Fruit fly (Drosophila melanogaster) whole organism, embryonic: ENCODE data around the gene CG33966.

ENCODE experiments used
- Abd-B ChIP-seq: fragments of 200-800 bp; sonication (Bioruptor generic); optimal IDR thresholded peaks from 2 replicates; lab custom pipeline; 2018; ENCODE audit warnings: missing biosample characterization, mild to moderate bottlenecking, missing genetic modification characterization, moderate library complexity
- Antp ChIP-seq: fragments of 200-800 bp; sonication (Bioruptor generic); optimal IDR thresholded peaks from 3 replicates; lab custom pipeline; 2016; ENCODE audit warnings: missing biosample characterization, missing genetic modification characterization
- Awh ChIP-seq: fragments of 200-800 bp; sonication (Bioruptor generic); IDR thresholded peaks from 2 replicates; pipeline ENCODE4, ENCODE4 v1.3.6; 2022; ENCODE audit warnings: missing biosample characterization, missing genetic modification characterization
- BtbVII ChIP-seq: fragments of 200-800 bp; sonication (Bioruptor generic); optimal IDR thresholded peaks from 3 replicates; lab custom pipeline; 2017; ENCODE audit warnings: missing biosample characterization, mild to moderate bottlenecking, missing genetic modification characterization
- CG11560 ChIP-seq: fragments of 200-800 bp; sonication (Bioruptor generic); IDR thresholded peaks from 3 replicates; pipeline ENCODE4 v1.3.6; 2022; ENCODE audit warnings: missing biosample characterization, missing genetic modification characterization
- CG12391 ChIP-seq: fragments of 200-800 bp; sonication (Bioruptor generic); optimal IDR thresholded peaks from 3 replicates; lab custom pipeline; 2018; ENCODE audit warnings: missing biosample characterization, mild to moderate bottlenecking, missing genetic modification characterization, moderate library complexity
- CG15011 ChIP-seq: fragments of 200-800 bp; sonication (Bioruptor generic); optimal IDR thresholded peaks from 3 replicates; lab custom pipeline; 2018; ENCODE audit warnings: missing biosample characterization, mild to moderate bottlenecking, missing genetic modification characterization
- CG2889 ChIP-seq: fragments of 200-800 bp; sonication (Bioruptor generic); IDR thresholded peaks from 3 replicates; pipeline ENCODE4 v1.3.6; 2022; ENCODE audit warnings: missing biosample characterization, missing genetic modification characterization
- CG30431 ChIP-seq: fragments of 200-800 bp; sonication (Bioruptor generic); optimal IDR thresholded peaks from 2 replicates; lab custom pipeline; 2017; ENCODE audit warnings: missing biosample characterization, missing genetic modification characterization
- CG31365 ChIP-seq: fragments of 200-800 bp; sonication (Bioruptor generic); optimal IDR thresholded peaks from 2 replicates; lab custom pipeline; 2018; ENCODE audit warnings: missing biosample characterization, mild to moderate bottlenecking, missing genetic modification characterization
- CG31388 ChIP-seq: fragments of 200-800 bp; sonication (Bioruptor generic); optimal IDR thresholded peaks from 2 replicates; lab custom pipeline; 2016; ENCODE audit warnings: missing biosample characterization, missing genetic modification characterization
- CG3163 ChIP-seq: fragments of 200-800 bp; sonication (Bioruptor generic); optimal IDR thresholded peaks from 3 replicates; lab custom pipeline; 2016; ENCODE audit warnings: missing biosample characterization, missing genetic modification characterization
- CG32772 ChIP-seq: fragments of 200-800 bp; sonication (Bioruptor generic); IDR thresholded peaks from 2 replicates; pipeline ENCODE4 v1.3.6; 2022; ENCODE audit warnings: missing biosample characterization, missing genetic modification characterization
- CG6654 ChIP-seq: fragments of 200-800 bp; sonication (Bioruptor generic); optimal IDR thresholded peaks from 2 replicates; lab custom pipeline; 2017; ENCODE audit warnings: missing biosample characterization, mild to moderate bottlenecking, missing genetic modification characterization
- CG7357 ChIP-seq: fragments of 200-800 bp; sonication (Bioruptor generic); IDR thresholded peaks from 3 replicates; pipeline ENCODE4 v1.3.6; 2022; ENCODE audit warnings: missing biosample characterization, missing genetic modification characterization
- CG7839 ChIP-seq: fragments of 200-800 bp; sonication (Bioruptor generic); optimal IDR thresholded peaks from 3 replicates; lab custom pipeline; 2018; ENCODE audit warnings: missing biosample characterization, mild to moderate bottlenecking, missing genetic modification characterization, moderate library complexity
- CG7928 ChIP-seq: fragments of 200-800 bp; sonication (Bioruptor generic); optimal IDR thresholded peaks from 2 replicates; lab custom pipeline; 2017; ENCODE audit warnings: missing biosample characterization, mild to moderate bottlenecking, missing genetic modification characterization
- CG8281 ChIP-seq: fragments of 200-800 bp; sonication (Bioruptor generic); optimal IDR thresholded peaks from 2 replicates; lab custom pipeline; 2018; ENCODE audit warnings: missing biosample characterization, mild to moderate bottlenecking, missing genetic modification characterization, moderate library complexity
- CG8290 ChIP-seq, 3 experiments: fragments of 200-800 bp; sonication (Bioruptor generic); optimal IDR thresholded peaks; 2 replicates each; lab custom pipeline; 2016 to 2019; ENCODE audit warnings: missing biosample characterization in 3 of 3, missing genetic modification characterization in 3 of 3, mild to moderate bottlenecking in 2 of 3, moderate library complexity in 1 of 3
- CG9876 ChIP-seq: fragments of 200-800 bp; sonication (Bioruptor generic); optimal IDR thresholded peaks from 2 replicates; lab custom pipeline; 2016; ENCODE audit warnings: missing biosample characterization, missing genetic modification characterization
- CrebB ChIP-seq: fragments of 200-800 bp; sonication (Bioruptor generic); optimal IDR thresholded peaks from 3 replicates; lab custom pipeline; 2018; ENCODE audit warnings: missing biosample characterization, mild to moderate bottlenecking, missing genetic modification characterization
- D19A ChIP-seq: fragments of 200-800 bp; optimal IDR thresholded peaks from 3 replicates; lab custom pipeline; 2019; ENCODE audit warnings: missing biosample characterization, mild to moderate bottlenecking, missing genetic modification characterization, moderate library complexity
- Dbx ChIP-seq: fragments of 200-800 bp; sonication (Bioruptor generic); IDR thresholded peaks from 3 replicates; pipeline ENCODE4 v1.3.6; 2022; ENCODE audit warnings: missing biosample characterization, missing genetic modification characterization
- Dfd ChIP-seq, 2 experiments: fragments of >200 bp; optimal IDR thresholded peaks; 2 replicates each; lab custom pipeline; 2017; ENCODE audit warnings: missing biosample characterization in 2 of 2, missing genetic modification characterization in 2 of 2
- Ets65A ChIP-seq: fragments of 200-800 bp; sonication (Bioruptor generic); peaks from one replicate; lab custom pipeline; 2016; ENCODE audit warnings: missing biosample characterization, missing genetic modification characterization
- Fer2 ChIP-seq: fragments of 200-800 bp; sonication (Bioruptor generic); optimal IDR thresholded peaks from 2 replicates; lab custom pipeline; 2018; ENCODE audit warnings: missing biosample characterization, mild to moderate bottlenecking, missing genetic modification characterization, moderate library complexity
- HHEX ChIP-seq: fragments of 200-800 bp; sonication (Bioruptor generic); optimal IDR thresholded peaks from 3 replicates; lab custom pipeline; 2017; ENCODE audit warnings: missing biosample characterization, mild to moderate bottlenecking, missing genetic modification characterization, missing genetic modification reagents
- Hsf ChIP-seq: fragments of 200-800 bp; sonication (Bioruptor generic); optimal IDR thresholded peaks from 3 replicates; lab custom pipeline; 2016; ENCODE audit warnings: missing biosample characterization, missing genetic modification characterization
- Mad ChIP-seq: fragments of 200-800 bp; sonication (Bioruptor generic); optimal IDR thresholded peaks from 2 replicates; lab custom pipeline; 2016; ENCODE audit warnings: missing biosample characterization, missing genetic modification characterization
- NFAT ChIP-seq: fragments of 200-800 bp; sonication (Bioruptor generic); IDR thresholded peaks from 2 replicates; pipeline ENCODE4 v1.3.6; 2022; ENCODE audit warnings: missing biosample characterization, missing genetic modification characterization
- Oaz ChIP-seq: fragments of 200-800 bp; sonication (Bioruptor generic); IDR thresholded peaks from 2 replicates; pipeline ENCODE4 v1.3.6; 2022; ENCODE audit warnings: missing biosample characterization, missing genetic modification characterization
- Oli ChIP-seq: fragments of 200-800 bp; sonication (Bioruptor generic); optimal IDR thresholded peaks from 2 replicates; lab custom pipeline; 2018; ENCODE audit warnings: missing biosample characterization, mild to moderate bottlenecking, missing genetic modification characterization, moderate library complexity
- Optix ChIP-seq: fragments of 200-800 bp; sonication (Bioruptor generic); IDR thresholded peaks from 3 replicates; pipeline ENCODE4 v1.3.6; 2022; ENCODE audit warnings: missing biosample characterization, missing genetic modification characterization
- Ravus ChIP-seq: fragments of 200-800 bp; sonication (Bioruptor generic); IDR thresholded peaks from 2 replicates; pipeline ENCODE4 v1.3.6; 2022; ENCODE audit warnings: missing biosample characterization, missing genetic modification characterization
- Xrp1 ChIP-seq: fragments of 200-800 bp; sonication (Bioruptor generic); IDR thresholded peaks from 2 replicates; pipeline ENCODE4 v1.3.6; 2022; ENCODE audit warnings: missing biosample characterization, missing genetic modification characterization
- cato ChIP-seq: fragments of 200-800 bp; sonication (Bioruptor generic); optimal IDR thresholded peaks from 2 replicates; lab custom pipeline; 2016; ENCODE audit warnings: missing biosample characterization, missing genetic modification characterization, borderline replicate concordance
- crol ChIP-seq: fragments of 200-800 bp; sonication (Bioruptor generic); IDR thresholded peaks from 2 replicates; pipeline ENCODE4 v1.3.6; 2022; ENCODE audit warnings: missing biosample characterization, missing genetic modification characterization
- disco-r ChIP-seq: fragments of 200-800 bp; sonication (Bioruptor generic); optimal IDR thresholded peaks from 2 replicates; lab custom pipeline; 2016; ENCODE audit warnings: missing biosample characterization, missing genetic modification characterization
- dmrt11E ChIP-seq: fragments of 200-800 bp; sonication (Bioruptor generic); optimal IDR thresholded peaks from 3 replicates; lab custom pipeline; 2018; ENCODE audit warnings: missing biosample characterization, mild to moderate bottlenecking, missing genetic modification characterization, moderate library complexity
- eve ChIP-seq, 2 experiments: fragments of >200 bp; optimal IDR thresholded peaks; 2 replicates each; lab custom pipeline; 2017; ENCODE audit warnings: missing biosample characterization in 2 of 2, missing genetic modification characterization in 2 of 2
- fd64A ChIP-seq: fragments of 200-800 bp; sonication (Bioruptor generic); optimal IDR thresholded peaks from 3 replicates; lab custom pipeline; 2018; ENCODE audit warnings: missing biosample characterization, mild to moderate bottlenecking, missing genetic modification characterization
- gcm2 ChIP-seq: fragments of 200-800 bp; sonication (Bioruptor generic); optimal IDR thresholded peaks from 2 replicates; lab custom pipeline; 2016; ENCODE audit warnings: missing biosample characterization, missing genetic modification characterization
- hbn ChIP-seq: fragments of 200-800 bp; sonication (Bioruptor generic); IDR thresholded peaks from 2 replicates; pipeline ENCODE4 v1.3.6; 2022; ENCODE audit warnings: missing biosample characterization, missing genetic modification characterization; ENCODE audit not compliant: partially characterized antibody
- jing ChIP-seq: fragments of 200-800 bp; sonication (Bioruptor generic); optimal IDR thresholded peaks from 2 replicates; lab custom pipeline; 2018; ENCODE audit warnings: missing biosample characterization, mild to moderate bottlenecking, missing genetic modification characterization
- pfk ChIP-seq: fragments of 200-800 bp; sonication (Bioruptor generic); optimal IDR thresholded peaks from 2 replicates; lab custom pipeline; 2018; ENCODE audit warnings: missing biosample characterization, mild to moderate bottlenecking, missing genetic modification characterization, moderate library complexity
- row ChIP-seq: fragments of 200-800 bp; sonication (Bioruptor generic); IDR thresholded peaks from 3 replicates; pipeline ENCODE4 v1.3.6; 2022; ENCODE audit warnings: missing biosample characterization, missing genetic modification characterization
- sim ChIP-seq: fragments of 200-800 bp; sonication (Bioruptor generic); IDR thresholded peaks from 2 replicates; pipeline ENCODE4 v1.3.6; 2022; ENCODE audit warnings: missing biosample characterization, missing genetic modification characterization
- slbo ChIP-seq: fragments of 200-800 bp; sonication (Bioruptor generic); IDR thresholded peaks from 2 replicates; pipeline ENCODE4 v1.3.6; 2022; ENCODE audit warnings: missing biosample characterization, missing genetic modification characterization
- slou ChIP-seq: fragments of 200-800 bp; sonication (Bioruptor generic); optimal IDR thresholded peaks from 3 replicates; lab custom pipeline; 2016; ENCODE audit warnings: missing biosample characterization, missing genetic modification characterization
- stc ChIP-seq: fragments of 200-800 bp; sonication (Bioruptor generic); IDR thresholded peaks from 2 replicates; pipeline ENCODE4 v1.3.6; 2022; ENCODE audit warnings: missing biosample characterization, missing genetic modification characterization
- tup ChIP-seq: fragments of 200-800 bp; sonication (Bioruptor generic); optimal IDR thresholded peaks from 2 replicates; lab custom pipeline; 2016; ENCODE audit warnings: missing biosample characterization, mild to moderate bottlenecking, missing genetic modification characterization, moderate library complexity

CG33966 gene

DNA sequence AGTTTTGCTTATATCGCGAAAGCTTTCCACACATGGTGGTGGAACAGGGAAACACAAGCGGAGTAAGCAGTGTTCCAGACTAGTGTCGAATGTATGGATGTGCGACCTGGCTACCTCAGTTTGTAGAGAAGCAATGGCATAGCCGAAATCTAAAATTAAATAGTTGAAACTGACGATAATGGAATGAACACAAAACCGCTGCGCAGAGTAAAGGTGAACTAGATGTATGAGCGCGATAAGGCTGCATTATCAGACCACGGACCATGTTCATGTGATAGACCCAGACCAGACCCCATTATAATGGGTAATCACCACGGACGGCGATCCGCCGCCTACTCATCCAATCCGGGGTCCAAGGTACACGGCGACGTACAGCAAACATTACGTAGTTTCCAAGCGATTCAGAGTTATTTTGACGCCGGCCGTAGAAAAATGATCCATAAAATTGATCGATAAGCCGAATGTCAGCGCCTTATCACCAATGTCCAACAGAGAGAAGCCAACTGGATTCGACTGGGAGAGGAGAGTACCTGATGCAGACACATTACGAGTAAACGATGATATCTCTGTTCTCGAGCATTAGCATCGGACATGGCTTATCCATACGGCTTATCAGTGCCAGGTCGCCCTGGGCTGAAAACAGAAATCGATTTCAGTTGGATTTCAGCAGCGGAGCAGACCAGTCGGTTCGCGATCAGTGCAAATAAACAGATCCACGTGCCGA is 44.8 kb upstream of the CG33966 start, which contains the start of gene CG13912 (continued):
- TF ChIP-seq CG7357 (no peak), Ets65A (no peak), CrebB (tag; lab: Kevin White, UChicago) (no peak), CG12391 (tag; lab: Kevin White, UChicago) (no peak), CG31365 (tag; lab: Kevin White, UChicago) (peak; percentile 76), BtbVII (peak; percentile 77), crol (no peak), hbn (GFP tag; lab: Robert Waterston, UW) (no peak), CG32772 (no peak), pfk (GFP tag; lab: Kevin White, UChicago) (peak; percentile 6), CG9876 (GFP tag; lab: Kevin White, UChicago) (no peak), Dbx (GFP tag; lab: Robert Waterston, UW) (no peak), NFAT (no peak), Ravus (GFP tag; lab: Robert Waterston, UW) (no peak), CG11560 (tag; lab: Robert Waterston, UW) (no peak), slou (GFP tag; lab: Kevin White, UChicago) (no peak), CG30431 (GFP tag; lab: Kevin White, UChicago) (no peak), Awh (no peak), Dfd (GFP tag; optimal IDR thresholded peaks at IDR 0.05; lab: Kevin White, UChicago) (no peak), tup (GFP tag; lab: Kevin White, UChicago) (no peak), gcm2 (GFP tag; lab: Kevin White, UChicago) (no peak), row (no peak), CG31388 (no peak), sim (GFP tag; lab: Robert Waterston, UW) (no peak), Hsf (GFP tag; lab: Kevin White, UChicago) (no peak), CG7928 (GFP tag; lab: Kevin White, UChicago) (no peak), eve (GFP tag; optimal IDR thresholded peaks at IDR 0.05; lab: Kevin White, UChicago) (no peak), slbo (GFP tag; lab: Robert Waterston, UW) (no peak), D19A (tag; lab: Kevin White, UChicago) (no peak), fd64A (peak; percentile 63), HHEX (GFP tag; lab: Kevin White, UChicago) (peak; percentile 18), CG7839 (tag; lab: Kevin White, UChicago) (no peak), CG2889 (GFP tag; lab: Robert Waterston, UW) (no peak), Optix (no peak), Fer2 (tag; lab: Kevin White, UChicago) (no peak), CG6654 (GFP tag; lab: Kevin White, UChicago) (no peak), cato (GFP tag; lab: Kevin White, UChicago) (no peak), Oli (no peak), CG15011 (no peak), disco-r (GFP tag; lab: Kevin White, UChicago) (no peak), CG8281 (tag; lab: Kevin White, UChicago) (no peak), dmrt11E (tag; lab: Kevin White, UChicago) (no peak), CG8290 (GFP tag; optimal IDR thresholded peaks at IDR 0.05; lab: Kevin White, UChicago) (no peak), CG8290 (tag; optimal IDR thresholded peaks at IDR 0.05; lab: Kevin White, UChicago) (peak in 1 of 2 experiments; percentile 85), Abd-B (GFP tag; lab: Kevin White, UChicago) (peak; percentile 10), Antp (GFP tag; lab: Kevin White, UChicago) (no peak), Mad (GFP tag; lab: Kevin White, UChicago) (no peak), stc (GFP tag; lab: Robert Waterston, UW) (no peak), jing (GFP tag; lab: Kevin White, UChicago) (no peak), CG3163 (GFP tag; lab: Kevin White, UChicago) (no peak), Xrp1 (no peak), Oaz (GFP tag; lab: Robert Waterston, UW) (no peak)
